Worm (Caenorhabditis elegans) whole organism, L4 larva: ENCODE measurements around the gene rei-1.

Experiments
- arid-1 ChIP-seq: fragments of 200-800 bp; sonication (Bioruptor generic); conservative IDR thresholded peaks from 2 replicates; pipeline ENCODE4 v1.3.6; 2022; ENCODE audit warnings: missing genetic modification reagents, missing genetic modification characterization, missing compliant biosample characterization
- attf-4 ChIP-seq: sonication (generic microtip); optimal IDR thresholded peaks from 3 replicates; lab custom pipeline; 2017; ENCODE audit warnings: missing biosample characterization, missing genetic modification characterization
- fos-1 ChIP-seq: fragments of 150-350 bp; optimal IDR thresholded peaks from 2 replicates; lab custom pipeline; 2014; ENCODE audit warnings: missing biosample characterization, missing genetic modification characterization
- jun-1 ChIP-seq: fragments of 150-350 bp; optimal IDR thresholded peaks from 2 replicates; lab custom pipeline; 2014; ENCODE audit warnings: missing biosample characterization, missing genetic modification reagents, missing genetic modification characterization
- skn-1 ChIP-seq: fragments of 150-350 bp; optimal IDR thresholded peaks from 2 replicates; lab custom pipeline; 2014; ENCODE audit warnings: missing biosample characterization, missing genetic modification characterization
- snpc-4 ChIP-seq: fragments of 150-350 bp; optimal IDR thresholded peaks from 2 replicates; lab custom pipeline; 2014; ENCODE audit warnings: missing biosample characterization, missing genetic modification characterization
- spr-1 ChIP-seq: sonication (generic microtip); optimal IDR thresholded peaks from 2 replicates; lab custom pipeline; 2016; ENCODE audit warnings: mild to moderate bottlenecking, missing genetic modification characterization, missing compliant biosample characterization
- unc-62 ChIP-seq, 3 experiments: fragments of 150-350 bp in 1 of 3; sonication (generic microtip); optimal IDR thresholded peaks in 2 of 3; peaks in 1 of 3; 1 replicate in 1 of 3; 2 replicates in 2 of 3; lab custom pipeline; 2014 to 2017; ENCODE audit warnings: missing biosample characterization in 3 of 3, missing genetic modification characterization in 3 of 3, missing genetic modification reagents in 3 of 3, missing genotype in 1 of 3

ce11 chrIII:4101016-4101415 is 3.0 kb upstream of the rei-1 start:
- TF ChIP-seq jun-1 (tag; lab: Kevin White, UChicago), result no peak
- TF ChIP-seq arid-1, result no peak
- TF ChIP-seq unc-62 (GFP tag; optimal IDR thresholded peaks at IDR 0.05 in 1 of 2; lab: Kevin White, UChicago), result no peak
- TF ChIP-seq unc-62 (tag; optimal IDR thresholded peaks at IDR 0.05; lab: Kevin White, UChicago), result no peak
- TF ChIP-seq attf-4 (tag; lab: Kevin White, UChicago), result no peak
- no peak for TF ChIP-seq fos-1 (tag; lab: Kevin White, UChicago)
- no peak for TF ChIP-seq snpc-4 (tag; lab: Kevin White, UChicago)
- no peak for TF ChIP-seq spr-1 (tag; lab: Kevin White, UChicago)
- TF ChIP-seq skn-1, result no peak
